Fruit fly (Drosophila melanogaster) whole organism, embryonic: ENCODE data around the gene Charon.

Source experiments
- Bgb ChIP-seq: fragments of 200-800 bp; sonication (Bioruptor generic); IDR thresholded peaks from 2 replicates; pipeline ENCODE4 v1.3.6; 2022; ENCODE audit warnings: missing biosample characterization, missing genetic modification characterization; ENCODE audit not compliant: partially characterized antibody
- CG12769 ChIP-seq: fragments of 200-800 bp; sonication (Bioruptor generic); optimal IDR thresholded peaks from 2 replicates; lab custom pipeline; 2019; ENCODE audit warnings: missing biosample characterization, mild to moderate bottlenecking, missing genetic modification characterization, moderate library complexity
- CG14710 ChIP-seq: fragments of 200-800 bp; sonication (Bioruptor generic); optimal IDR thresholded peaks from 3 replicates; lab custom pipeline; 2019; ENCODE audit warnings: missing biosample characterization, mild to moderate bottlenecking, missing genetic modification characterization, moderate library complexity
- CG15514 ChIP-seq: fragments of 200-800 bp; sonication (Bioruptor generic); optimal IDR thresholded peaks from 3 replicates; lab custom pipeline; 2017; ENCODE audit warnings: missing biosample characterization, missing genetic modification characterization, mild to moderate bottlenecking, moderate library complexity, missing genetic modification reagents
- CG17361 ChIP-seq: fragments of 200-800 bp; sonication (Bioruptor generic); IDR thresholded peaks from 3 replicates; pipeline ENCODE4 v1.3.6; 2022; ENCODE audit warnings: missing biosample characterization, missing genetic modification characterization
- CG17912 ChIP-seq: fragments of 200-800 bp; sonication (Bioruptor generic); optimal IDR thresholded peaks from 2 replicates; lab custom pipeline; 2018; ENCODE audit warnings: missing biosample characterization, mild to moderate bottlenecking, missing genetic modification characterization
- CG1792 ChIP-seq: fragments of 200-800 bp; sonication (Bioruptor generic); optimal IDR thresholded peaks from 2 replicates; lab custom pipeline; 2016; ENCODE audit warnings: missing biosample characterization, missing genetic modification characterization
- CG18619 ChIP-seq: fragments of 200-800 bp; sonication (Bioruptor generic); optimal IDR thresholded peaks from 3 replicates; lab custom pipeline; 2017; ENCODE audit warnings: missing biosample characterization, mild to moderate bottlenecking, missing genetic modification characterization
- CG2875 ChIP-seq: fragments of 200-800 bp; sonication (Bioruptor generic); optimal IDR thresholded peaks from 2 replicates; lab custom pipeline; 2017; ENCODE audit warnings: missing biosample characterization, mild to moderate bottlenecking, missing genetic modification characterization, missing genetic modification reagents
- CG30020 ChIP-seq: fragments of 200-800 bp; optimal IDR thresholded peaks from 2 replicates; lab custom pipeline; 2019; ENCODE audit warnings: missing biosample characterization, mild to moderate bottlenecking, missing genetic modification characterization, moderate library complexity
- CG31224 ChIP-seq: fragments of 200-800 bp; sonication (Bioruptor generic); IDR thresholded peaks from 2 replicates; pipeline ENCODE4 v1.3.6; 2022; ENCODE audit warnings: missing biosample characterization, missing genetic modification characterization
- CG34224 ChIP-seq: fragments of 200-800 bp; sonication (Bioruptor generic); IDR thresholded peaks from 3 replicates; pipeline ENCODE4 v1.3.6; 2022; ENCODE audit warnings: missing biosample characterization, missing genetic modification characterization; ENCODE audit not compliant: partially characterized antibody
- CG3995 ChIP-seq: fragments of 200-800 bp; sonication (Bioruptor generic); optimal IDR thresholded peaks from 3 replicates; lab custom pipeline; 2016; ENCODE audit warnings: missing biosample characterization, missing genetic modification characterization
- CG42726 ChIP-seq: fragments of 200-800 bp; sonication (Bioruptor generic); IDR thresholded peaks from 2 replicates; pipeline ENCODE4 v1.3.6; 2022; ENCODE audit warnings: missing biosample characterization, missing genetic modification characterization; ENCODE audit not compliant: partially characterized antibody
- CG4424 ChIP-seq: fragments of 200-800 bp; sonication (Bioruptor generic); optimal IDR thresholded peaks from 3 replicates; lab custom pipeline; 2016; ENCODE audit warnings: missing biosample characterization, missing genetic modification characterization
- CG4730 ChIP-seq: fragments of 200-800 bp; sonication (Bioruptor generic); IDR thresholded peaks from 2 replicates; pipeline ENCODE4 v1.3.6; 2022; ENCODE audit warnings: missing biosample characterization, missing genetic modification characterization
- CG7372 ChIP-seq: fragments of 200-800 bp; sonication (Bioruptor generic); IDR thresholded peaks from 2 replicates; pipeline ENCODE4 v1.3.6; 2022; ENCODE audit warnings: missing biosample characterization, missing genetic modification characterization
- CG8290 ChIP-seq, 3 experiments: fragments of 200-800 bp; sonication (Bioruptor generic); optimal IDR thresholded peaks; 2 replicates each; lab custom pipeline; 2016 to 2019; ENCODE audit warnings: missing biosample characterization in 3 of 3, missing genetic modification characterization in 3 of 3, mild to moderate bottlenecking in 2 of 3, moderate library complexity in 1 of 3
- CG9797 ChIP-seq: fragments of 200-800 bp; sonication (Bioruptor generic); optimal IDR thresholded peaks from 3 replicates; lab custom pipeline; 2018; ENCODE audit warnings: missing biosample characterization, mild to moderate bottlenecking, missing genetic modification characterization
- Dip2 ChIP-seq: fragments of 200-800 bp; sonication (Bioruptor generic); IDR thresholded peaks from 2 replicates; pipeline ENCODE4 v1.3.6; 2022; ENCODE audit warnings: missing biosample characterization, missing genetic modification characterization
- Dll ChIP-seq: fragments of 200-800 bp; sonication (Bioruptor generic); IDR thresholded peaks from 4 replicates; pipeline ENCODE4 v1.3.6; 2022; ENCODE audit warnings: missing biosample characterization, missing genetic modification characterization; ENCODE audit not compliant: partially characterized antibody
- Hr39 ChIP-seq: fragments of >200 bp; optimal IDR thresholded peaks from 2 replicates; lab custom pipeline; 2017
- Hsf ChIP-seq: fragments of 200-800 bp; sonication (Bioruptor generic); optimal IDR thresholded peaks from 3 replicates; lab custom pipeline; 2016; ENCODE audit warnings: missing biosample characterization, missing genetic modification characterization
- MBD-R2 ChIP-seq: fragments of 200-800 bp; sonication (Bioruptor generic); IDR thresholded peaks from 2 replicates; pipeline ENCODE4 v1.3.6; 2022; ENCODE audit warnings: missing biosample characterization, missing genetic modification characterization
- MTF-1 ChIP-seq: fragments of 200-800 bp; sonication (Bioruptor generic); optimal IDR thresholded peaks from 2 replicates; lab custom pipeline; 2018; ENCODE audit warnings: missing biosample characterization, mild to moderate bottlenecking, missing genetic modification characterization, borderline replicate concordance
- Rfx ChIP-seq: fragments of 200-800 bp; sonication (Bioruptor generic); IDR thresholded peaks from 2 replicates; pipeline ENCODE4 v1.3.6; 2022; ENCODE audit warnings: missing biosample characterization, missing genetic modification characterization
- Scr ChIP-seq: fragments of 200-800 bp; sonication (Bioruptor generic); IDR thresholded peaks from 2 replicates; pipeline ENCODE4 v1.3.6; 2022; ENCODE audit warnings: missing biosample characterization, missing genetic modification characterization; ENCODE audit not compliant: partially characterized antibody
- Spps ChIP-seq: fragments of 200-800 bp; sonication (Bioruptor generic); optimal IDR thresholded peaks from 2 replicates; lab custom pipeline; 2018; ENCODE audit warnings: missing biosample characterization, mild to moderate bottlenecking, missing genetic modification characterization
- TFAM ChIP-seq: fragments of 200-800 bp; sonication (Bioruptor generic); optimal IDR thresholded peaks from 2 replicates; lab custom pipeline; 2017; ENCODE audit warnings: missing biosample characterization, missing genetic modification characterization, inconsistent platforms
- br ChIP-seq: fragments of >200 bp; optimal IDR thresholded peaks from 2 replicates; lab custom pipeline; 2017
- btn ChIP-seq: fragments of 200-800 bp; sonication (Bioruptor generic); optimal IDR thresholded peaks from 2 replicates; lab custom pipeline; 2016; ENCODE audit warnings: missing biosample characterization, missing genetic modification characterization
- dmrt99B ChIP-seq: fragments of 200-800 bp; sonication (Bioruptor generic); optimal IDR thresholded peaks from 2 replicates; lab custom pipeline; 2018; ENCODE audit warnings: missing biosample characterization, mild to moderate bottlenecking, missing genetic modification characterization, moderate library complexity
- eve ChIP-seq, 2 experiments: fragments of >200 bp; optimal IDR thresholded peaks; 2 replicates each; lab custom pipeline; 2017; ENCODE audit warnings: missing biosample characterization in 2 of 2, missing genetic modification characterization in 2 of 2
- fd64A ChIP-seq: fragments of 200-800 bp; sonication (Bioruptor generic); optimal IDR thresholded peaks from 3 replicates; lab custom pipeline; 2018; ENCODE audit warnings: missing biosample characterization, mild to moderate bottlenecking, missing genetic modification characterization
- hb ChIP-seq: fragments of 200-800 bp; sonication (Bioruptor generic); IDR thresholded peaks from 3 replicates; pipeline ENCODE4 v1.3.6; 2022; ENCODE audit warnings: missing biosample characterization, missing genetic modification characterization; ENCODE audit not compliant: partially characterized antibody
- inv ChIP-seq: fragments of 200-800 bp; sonication (Bioruptor generic); IDR thresholded peaks from 2 replicates; pipeline ENCODE4 v1.3.6; 2022; ENCODE audit warnings: missing biosample characterization, missing genetic modification characterization; ENCODE audit not compliant: partially characterized antibody
- lbe ChIP-seq: fragments of 200-800 bp; sonication (Bioruptor generic); optimal IDR thresholded peaks from 2 replicates; lab custom pipeline; 2016; ENCODE audit warnings: missing biosample characterization, mild to moderate bottlenecking, missing genetic modification characterization
- lmd ChIP-seq: fragments of 200-800 bp; sonication (Bioruptor generic); IDR thresholded peaks from 2 replicates; pipeline ENCODE4 v1.3.6; 2022; ENCODE audit warnings: missing biosample characterization, missing genetic modification characterization
- oc ChIP-seq: fragments of 200-800 bp; sonication (Bioruptor generic); optimal IDR thresholded peaks from 2 replicates; lab custom pipeline; 2018; ENCODE audit warnings: missing biosample characterization, mild to moderate bottlenecking, missing genetic modification characterization, moderate library complexity
- ranshi ChIP-seq: fragments of 200-800 bp; sonication (Bioruptor generic); IDR thresholded peaks from 2 replicates; pipeline ENCODE4 v1.3.6; 2022; ENCODE audit warnings: missing biosample characterization, missing genetic modification characterization
- row ChIP-seq: fragments of 200-800 bp; sonication (Bioruptor generic); IDR thresholded peaks from 3 replicates; pipeline ENCODE4 v1.3.6; 2022; ENCODE audit warnings: missing biosample characterization, missing genetic modification characterization
- sd ChIP-seq: fragments of 200-800 bp; sonication (Bioruptor generic); optimal IDR thresholded peaks from 3 replicates; lab custom pipeline; 2018; ENCODE audit warnings: missing biosample characterization, mild to moderate bottlenecking, missing genetic modification characterization, moderate library complexity
- seq ChIP-seq: fragments of 200-800 bp; sonication (Bioruptor generic); IDR thresholded peaks from 2 replicates; pipeline ENCODE4 v1.3.6; 2022; ENCODE audit warnings: missing biosample characterization, missing genetic modification characterization
- sqz ChIP-seq: fragments of 200-800 bp; sonication (Bioruptor generic); optimal IDR thresholded peaks from 3 replicates; lab custom pipeline; 2018; ENCODE audit warnings: missing biosample characterization, mild to moderate bottlenecking, missing genetic modification characterization
- tgo ChIP-seq: fragments of 200-800 bp; sonication (Bioruptor generic); IDR thresholded peaks from 3 replicates; pipeline ENCODE4 v1.3.6; 2022; ENCODE audit warnings: missing biosample characterization, missing genetic modification characterization
- tll ChIP-seq, 2 experiments: fragments of 200-800 bp in 1 of 2; fragments of >200 bp in 1 of 2; sonication (Bioruptor generic) in 1 of 2; optimal IDR thresholded peaks; 2 replicates each; lab custom pipeline; 2017 to 2019; ENCODE audit warnings: missing biosample characterization in 2 of 2, missing genetic modification characterization in 2 of 2, mild to moderate bottlenecking in 1 of 2, moderate library complexity in 1 of 2
- trh ChIP-seq: fragments of 200-800 bp; sonication (Bioruptor generic); optimal IDR thresholded peaks from 2 replicates; lab custom pipeline; 2016; ENCODE audit warnings: missing biosample characterization, missing genetic modification characterization
- unc-4 ChIP-seq: fragments of 200-800 bp; sonication (Bioruptor generic); IDR thresholded peaks from 2 replicates; pipeline ENCODE4 v1.3.6; 2022; ENCODE audit warnings: missing biosample characterization, missing genetic modification characterization; ENCODE audit not compliant: partially characterized antibody

Charon gene

dm6 chr2L:1158519-1159319, 13.9 kb downstream of the Charon start, which contains the start of gene Tango14:
TSS of gene Tango14 (plus strand) at chr2L:1158661.
- TF ChIP-seq CG15514 (GFP tag; lab: Kevin White, UChicago) (no peak), Dip2 (GFP tag; lab: Robert Waterston, UW) (no peak), Scr (GFP tag; lab: Robert Waterston, UW) (no peak), MTF-1 (no peak), hb (GFP tag; lab: Robert Waterston, UW) (0 out of 3 replicates have a peak, but pooled peaks have one; percentile 52), trh (GFP tag; lab: Kevin White, UChicago) (no peak), Hr39 (lab: Kevin White, UChicago) (no peak), Hsf (no peak), unc-4 (GFP tag; lab: Robert Waterston, UW) (no peak), CG4730 (GFP tag; lab: Robert Waterston, UW) (no peak), br (no peak), row (GFP tag; lab: Robert Waterston, UW) (0 out of 3 replicates have a peak, but pooled peaks have one; percentile 53), sd (tag; lab: Kevin White, UChicago) (peak; percentile 96), CG1792 (no peak), CG12769 (no peak), CG14710 (tag; lab: Kevin White, UChicago) (peak; percentile 32), fd64A (no peak), CG42726 (GFP tag; lab: Robert Waterston, UW) (no peak), Bgb (GFP tag; lab: Robert Waterston, UW) (peak; percentile 45; the same call in 1 of the 2 replicates), CG31224 (no peak), Rfx (GFP tag; lab: Robert Waterston, UW) (0 out of 2 replicates have a peak, but pooled peaks have one; percentile 19), tll (GFP tag; optimal IDR thresholded peaks at IDR 0.05; lab: Kevin White, UChicago) (no peak), CG30020 (no peak), CG3995 (GFP tag; lab: Kevin White, UChicago) (peak; percentile 14), ranshi (GFP tag; lab: Robert Waterston, UW) (no peak), CG34224 (GFP tag; lab: Robert Waterston, UW) (no peak), oc (tag; lab: Kevin White, UChicago) (no peak), CG9797 (GFP tag; lab: Kevin White, UChicago) (peak; percentile 24), CG8290 (GFP tag; optimal IDR thresholded peaks at IDR 0.05; lab: Kevin White, UChicago) (no peak), CG8290 (tag; optimal IDR thresholded peaks at IDR 0.05; lab: Kevin White, UChicago) (no peak), CG17912 (no peak), sqz (GFP tag; lab: Kevin White, UChicago) (no peak), inv (GFP tag; lab: Robert Waterston, UW) (0 out of 2 replicates have a peak, but pooled peaks have one; percentile 18), dmrt99B (tag; lab: Kevin White, UChicago) (no peak), Spps (tag; lab: Kevin White, UChicago) (no peak), btn (no peak), CG18619 (GFP tag; lab: Kevin White, UChicago) (no peak), seq (GFP tag; lab: Robert Waterston, UW) (no peak), CG17361 (GFP tag; lab: Robert Waterston, UW) (no peak), CG4424 (GFP tag; lab: Kevin White, UChicago) (no peak), eve (GFP tag; optimal IDR thresholded peaks at IDR 0.05; lab: Kevin White, UChicago) (no peak), MBD-R2 (GFP tag; lab: Robert Waterston, UW) (peak; percentile 55), CG2875 (no peak), lbe (no peak), TFAM (no peak), tgo (no peak), Dll (GFP tag; lab: Robert Waterston, UW) (0 out of 4 replicates have a peak, but pooled peaks have one; percentile 20), CG7372 (no peak), lmd (GFP tag; lab: Robert Waterston, UW) (no peak)
